Fruit fly (Drosophila melanogaster) whole organism, embryonic: ENCODE data around the gene dyl.

Source experiments
- Asciz ChIP-seq: fragments of 200-800 bp; sonication (Bioruptor generic); optimal IDR thresholded peaks from 2 replicates; lab custom pipeline; 2017; ENCODE audit warnings: missing biosample characterization, mild to moderate bottlenecking, missing genetic modification characterization, missing genetic modification reagents
- Bdp1 ChIP-seq: fragments of 200-800 bp; sonication (Bioruptor generic); optimal IDR thresholded peaks from 3 replicates; lab custom pipeline; 2016; ENCODE audit warnings: missing biosample characterization, missing genetic modification characterization
- Blimp-1 ChIP-seq: fragments of 200-800 bp; sonication (Bioruptor generic); optimal IDR thresholded peaks from 3 replicates; lab custom pipeline; 2018; ENCODE audit warnings: missing biosample characterization, missing genetic modification characterization, mild to moderate bottlenecking, moderate library complexity, missing genetic modification reagents
- CG1024 ChIP-seq: fragments of 200-800 bp; sonication (Bioruptor generic); IDR thresholded peaks from 2 replicates; pipeline ENCODE4 v1.3.6; 2022; ENCODE audit warnings: missing biosample characterization, missing genetic modification characterization
- CG13287 ChIP-seq: fragments of 200-800 bp; sonication (Bioruptor generic); IDR thresholded peaks from 2 replicates; pipeline ENCODE4 v1.3.6; 2022; ENCODE audit warnings: missing biosample characterization, missing genetic modification characterization; ENCODE audit not compliant: partially characterized antibody
- CG13624 ChIP-seq: fragments of 200-800 bp; sonication (Bioruptor generic); optimal IDR thresholded peaks from 2 replicates; lab custom pipeline; 2016; ENCODE audit warnings: missing biosample characterization, missing genetic modification characterization
- CG13775 ChIP-seq: fragments of 200-800 bp; sonication (Bioruptor generic); optimal IDR thresholded peaks from 3 replicates; lab custom pipeline; 2017; ENCODE audit warnings: missing biosample characterization, mild to moderate bottlenecking, missing genetic modification characterization
- CG15011 ChIP-seq: fragments of 200-800 bp; sonication (Bioruptor generic); optimal IDR thresholded peaks from 3 replicates; lab custom pipeline; 2018; ENCODE audit warnings: missing biosample characterization, mild to moderate bottlenecking, missing genetic modification characterization
- CG17361 ChIP-seq: fragments of 200-800 bp; sonication (Bioruptor generic); IDR thresholded peaks from 3 replicates; pipeline ENCODE4 v1.3.6; 2022; ENCODE audit warnings: missing biosample characterization, missing genetic modification characterization
- CG18764 ChIP-seq: fragments of 200-800 bp; sonication (Bioruptor generic); optimal IDR thresholded peaks from 3 replicates; lab custom pipeline; 2016; ENCODE audit warnings: missing biosample characterization, missing genetic modification characterization
- CG2129 ChIP-seq: fragments of 200-800 bp; sonication (Bioruptor generic); IDR thresholded peaks from 2 replicates; pipeline ENCODE4 v1.3.6; 2022; ENCODE audit warnings: missing biosample characterization, missing genetic modification characterization; ENCODE audit not compliant: partially characterized antibody
- CG30020 ChIP-seq: fragments of 200-800 bp; optimal IDR thresholded peaks from 2 replicates; lab custom pipeline; 2019; ENCODE audit warnings: missing biosample characterization, mild to moderate bottlenecking, missing genetic modification characterization, moderate library complexity
- CG31441 ChIP-seq: fragments of 200-800 bp; sonication (Bioruptor generic); IDR thresholded peaks from 2 replicates; pipeline ENCODE4 v1.3.6; 2022; ENCODE audit warnings: missing biosample characterization, missing genetic modification characterization
- CG3407 ChIP-seq: fragments of 200-800 bp; sonication (Bioruptor generic); optimal IDR thresholded peaks from 2 replicates; lab custom pipeline; 2018; ENCODE audit warnings: missing biosample characterization, mild to moderate bottlenecking, missing genetic modification characterization
- CG34224 ChIP-seq: fragments of 200-800 bp; sonication (Bioruptor generic); IDR thresholded peaks from 3 replicates; pipeline ENCODE4 v1.3.6; 2022; ENCODE audit warnings: missing biosample characterization, missing genetic modification characterization; ENCODE audit not compliant: partially characterized antibody
- CG7357 ChIP-seq: fragments of 200-800 bp; sonication (Bioruptor generic); IDR thresholded peaks from 3 replicates; pipeline ENCODE4 v1.3.6; 2022; ENCODE audit warnings: missing biosample characterization, missing genetic modification characterization
- CG7963 ChIP-seq: fragments of 200-800 bp; sonication (Bioruptor generic); IDR thresholded peaks from 3 replicates; pipeline ENCODE4 v1.3.6; 2022; ENCODE audit warnings: missing biosample characterization, missing genetic modification characterization; ENCODE audit not compliant: partially characterized antibody
- CTCF ChIP-seq: fragments of 200-800 bp; sonication (Bioruptor generic); optimal IDR thresholded peaks from 2 replicates; lab custom pipeline; 2017; ENCODE audit warnings: missing biosample characterization, mild to moderate bottlenecking, missing genetic modification characterization, moderate library complexity
- Chrac-16 ChIP-seq: fragments of 200-800 bp; sonication (Bioruptor generic); optimal IDR thresholded peaks from 3 replicates; lab custom pipeline; 2016; ENCODE audit warnings: missing biosample characterization, missing genetic modification characterization
- CoRest ChIP-seq: fragments of 200-800 bp; sonication (Bioruptor generic); optimal IDR thresholded peaks from 3 replicates; lab custom pipeline; 2018; ENCODE audit warnings: missing biosample characterization, mild to moderate bottlenecking, missing genetic modification characterization, moderate library complexity
- CrebB ChIP-seq: fragments of 200-800 bp; sonication (Bioruptor generic); optimal IDR thresholded peaks from 3 replicates; lab custom pipeline; 2018; ENCODE audit warnings: missing biosample characterization, mild to moderate bottlenecking, missing genetic modification characterization
- Doc3 ChIP-seq: fragments of 200-800 bp; sonication (Bioruptor generic); IDR thresholded peaks from 3 replicates; pipeline ENCODE4 v1.3.6; 2022; ENCODE audit warnings: missing biosample characterization, missing genetic modification characterization; ENCODE audit not compliant: partially characterized antibody
- E2f2 ChIP-seq: fragments of 200-800 bp; sonication (Bioruptor generic); IDR thresholded peaks from 2 replicates; pipeline ENCODE4 v1.3.6; 2022; ENCODE audit warnings: missing biosample characterization, missing genetic modification characterization
- Elba2 ChIP-seq: fragments of 200-800 bp; sonication (Bioruptor generic); optimal IDR thresholded peaks from 3 replicates; lab custom pipeline; 2016; ENCODE audit warnings: missing biosample characterization, missing genetic modification characterization
- Hr51 ChIP-seq, 2 experiments: fragments of 200-800 bp; sonication (Bioruptor generic); optimal IDR thresholded peaks; 2 replicates in 1 of 2; 3 replicates in 1 of 2; lab custom pipeline; 2016 to 2018; ENCODE audit warnings: missing biosample characterization in 2 of 2, missing genetic modification characterization in 2 of 2, mild to moderate bottlenecking in 1 of 2, moderate library complexity in 1 of 2
- Lhr ChIP-seq: fragments of 200-800 bp; sonication (Bioruptor generic); optimal IDR thresholded peaks from 3 replicates; lab custom pipeline; 2017; ENCODE audit warnings: mild to moderate bottlenecking, missing biosample characterization, missing genetic modification reagents, missing genetic modification characterization
- Mad ChIP-seq: fragments of 200-800 bp; sonication (Bioruptor generic); optimal IDR thresholded peaks from 2 replicates; lab custom pipeline; 2016; ENCODE audit warnings: missing biosample characterization, missing genetic modification characterization
- NC2β ChIP-seq: fragments of 200-800 bp; sonication (Bioruptor generic); optimal IDR thresholded peaks from 2 replicates; lab custom pipeline; 2016; ENCODE audit warnings: missing biosample characterization, missing genetic modification characterization
- PHDP ChIP-seq: fragments of 200-800 bp; sonication (Bioruptor generic); optimal IDR thresholded peaks from 3 replicates; lab custom pipeline; 2018; ENCODE audit warnings: missing biosample characterization, mild to moderate bottlenecking, missing genetic modification characterization, moderate library complexity
- abd-A ChIP-seq: fragments of 200-800 bp; sonication (Bioruptor generic); optimal IDR thresholded peaks from 3 replicates; lab custom pipeline; 2019; ENCODE audit warnings: missing biosample characterization, mild to moderate bottlenecking, missing genetic modification characterization, moderate library complexity
- amos ChIP-seq: fragments of 200-800 bp; sonication (Bioruptor generic); IDR thresholded peaks from 2 replicates; pipeline ENCODE4 v1.3.6; 2022; ENCODE audit warnings: missing biosample characterization, missing genetic modification characterization; ENCODE audit not compliant: partially characterized antibody
- cg ChIP-seq: fragments of 200-800 bp; sonication (Bioruptor generic); optimal IDR thresholded peaks from 3 replicates; lab custom pipeline; 2019; ENCODE audit warnings: missing biosample characterization, mild to moderate bottlenecking, missing genetic modification characterization, moderate library complexity
- dpn ChIP-seq, 2 experiments: fragments of 200-800 bp; sonication (Bioruptor generic); optimal IDR thresholded peaks; 3 replicates each; lab custom pipeline; 2016; ENCODE audit warnings: missing biosample characterization in 2 of 2, missing genetic modification characterization in 2 of 2
- dysf ChIP-seq: fragments of 200-800 bp; sonication (Bioruptor generic); IDR thresholded peaks from 3 replicates; pipeline ENCODE4 v1.3.6; 2022; ENCODE audit warnings: missing biosample characterization, missing genetic modification characterization
- ewg ChIP-seq: fragments of 200-800 bp; sonication (Bioruptor generic); optimal IDR thresholded peaks from 3 replicates; lab custom pipeline; 2017; ENCODE audit warnings: mild to moderate bottlenecking, missing biosample characterization, missing genetic modification reagents, missing genetic modification characterization
- gcm2 ChIP-seq: fragments of 200-800 bp; sonication (Bioruptor generic); optimal IDR thresholded peaks from 2 replicates; lab custom pipeline; 2016; ENCODE audit warnings: missing biosample characterization, missing genetic modification characterization
- hb ChIP-seq: fragments of 200-800 bp; sonication (Bioruptor generic); IDR thresholded peaks from 3 replicates; pipeline ENCODE4 v1.3.6; 2022; ENCODE audit warnings: missing biosample characterization, missing genetic modification characterization; ENCODE audit not compliant: partially characterized antibody
- knrl ChIP-seq: fragments of 200-800 bp; sonication (Bioruptor generic); IDR thresholded peaks from 3 replicates; pipeline ENCODE4 v1.3.6; 2022; ENCODE audit warnings: missing biosample characterization, missing genetic modification characterization; ENCODE audit not compliant: partially characterized antibody
- lola ChIP-seq, 3 experiments: fragments of >200 bp in 2 of 3; fragments of 200-800 bp in 1 of 3; sonication (Bioruptor generic) in 1 of 3; optimal IDR thresholded peaks; 2 replicates each; lab custom pipeline; 2017 to 2019; ENCODE audit warnings: missing biosample characterization in 3 of 3, missing genetic modification characterization in 3 of 3, mild to moderate bottlenecking in 1 of 3, moderate library complexity in 1 of 3
- onecut ChIP-seq: fragments of 200-800 bp; sonication (Bioruptor generic); IDR thresholded peaks from 2 replicates; pipeline ENCODE4 v1.3.6; 2022; ENCODE audit warnings: missing biosample characterization, missing genetic modification characterization
- row ChIP-seq: fragments of 200-800 bp; sonication (Bioruptor generic); IDR thresholded peaks from 3 replicates; pipeline ENCODE4 v1.3.6; 2022; ENCODE audit warnings: missing biosample characterization, missing genetic modification characterization
- sd ChIP-seq: fragments of 200-800 bp; sonication (Bioruptor generic); optimal IDR thresholded peaks from 3 replicates; lab custom pipeline; 2018; ENCODE audit warnings: missing biosample characterization, mild to moderate bottlenecking, missing genetic modification characterization, moderate library complexity
- sim ChIP-seq: fragments of 200-800 bp; sonication (Bioruptor generic); IDR thresholded peaks from 2 replicates; pipeline ENCODE4 v1.3.6; 2022; ENCODE audit warnings: missing biosample characterization, missing genetic modification characterization
- sqz ChIP-seq: fragments of 200-800 bp; sonication (Bioruptor generic); optimal IDR thresholded peaks from 3 replicates; lab custom pipeline; 2018; ENCODE audit warnings: missing biosample characterization, mild to moderate bottlenecking, missing genetic modification characterization
- toy ChIP-seq: fragments of 200-800 bp; sonication (Bioruptor generic); IDR thresholded peaks from 2 replicates; pipeline ENCODE4 v1.3.6; 2022; ENCODE audit warnings: missing biosample characterization, missing genetic modification characterization
- unc-4 ChIP-seq: fragments of 200-800 bp; sonication (Bioruptor generic); IDR thresholded peaks from 2 replicates; pipeline ENCODE4 v1.3.6; 2022; ENCODE audit warnings: missing biosample characterization, missing genetic modification characterization; ENCODE audit not compliant: partially characterized antibody
- vfl ChIP-seq: fragments of 200-800 bp; sonication (Bioruptor generic); optimal IDR thresholded peaks from 2 replicates; lab custom pipeline; 2016; ENCODE audit warnings: missing biosample characterization, missing genetic modification characterization
- zfh1 ChIP-seq: fragments of 200-800 bp; sonication (Bioruptor generic); IDR thresholded peaks from 3 replicates; pipeline ENCODE4 v1.3.6; 2022; ENCODE audit warnings: missing biosample characterization, missing genetic modification characterization

dyl gene

dm6 chr3L:4263502-4263901 lies 44.0 kb downstream of the dyl start, which contains the start of gene CG1273 (continued):
- TF ChIP-seq CG13624 (GFP tag; lab: Kevin White, UChicago) (no peak), NC2β (GFP tag; lab: Kevin White, UChicago) (no peak), Hr51 (GFP tag; optimal IDR thresholded peaks at IDR 0.05; lab: Kevin White, UChicago) (no peak), toy (GFP tag; lab: Robert Waterston, UW) (no peak), dysf (GFP tag; lab: Robert Waterston, UW) (no peak), Asciz (GFP tag; lab: Kevin White, UChicago) (no peak), CG7357 (GFP tag; lab: Robert Waterston, UW) (no peak), Blimp-1 (GFP tag; lab: Kevin White, UChicago) (peak; percentile 76), CoRest (tag; lab: Kevin White, UChicago) (no peak), gcm2 (GFP tag; lab: Kevin White, UChicago) (no peak), CG3407 (GFP tag; lab: Kevin White, UChicago) (no peak), Elba2 (GFP tag; lab: Kevin White, UChicago) (no peak), CG17361 (GFP tag; lab: Robert Waterston, UW) (no peak), CG13287 (GFP tag; lab: Robert Waterston, UW) (no peak), cg (GFP tag; lab: Kevin White, UChicago) (no peak), CG15011 (GFP tag; lab: Kevin White, UChicago) (no peak)

dm6 chr3L:4262384-4262783 lies 45.1 kb downstream of the dyl start, which contains the start of the genes CG11586 and VhaM9.7-a:
CG11586 (minus strand) TSS chr3L:4262470.
VhaM9.7-a (plus strand) TSS chr3L:4262705.
- peak; percentile 37; the same call in 1 of the 2 replicates for TF ChIP-seq CG2129 (GFP tag; lab: Robert Waterston, UW)
- peak; percentile 73; the same call in 2 of the 3 replicates for TF ChIP-seq Doc3 (GFP tag; lab: Robert Waterston, UW)
- TF ChIP-seq CG1024 = no peak
- TF ChIP-seq zfh1 = peak; percentile 20; the same call in 1 of the 3 replicates
- TF ChIP-seq Bdp1 = no peak
- TF ChIP-seq sd (tag; lab: Kevin White, UChicago) = peak; percentile 21
- peak in 1 of 3 experiments; percentile 11 for TF ChIP-seq lola (GFP tag; optimal IDR thresholded peaks at IDR 0.05; lab: Kevin White, UChicago)
- peak; percentile 71 for TF ChIP-seq CG34224 (GFP tag; lab: Robert Waterston, UW)
- TF ChIP-seq sim (GFP tag; lab: Robert Waterston, UW) = no peak
- TF ChIP-seq Mad (GFP tag; lab: Kevin White, UChicago) = peak; percentile 0
- TF ChIP-seq knrl (GFP tag; lab: Robert Waterston, UW) = peak; percentile 69
- TF ChIP-seq onecut = peak; percentile 100
- peak; percentile 41 for TF ChIP-seq CTCF (GFP tag; lab: Kevin White, UChicago)
- TF ChIP-seq Chrac-16 = peak; percentile 2
- TF ChIP-seq CG13775 (GFP tag; lab: Kevin White, UChicago) = peak; percentile 49
- TF ChIP-seq ewg (GFP tag; lab: Kevin White, UChicago) = peak; percentile 8
- TF ChIP-seq Lhr (GFP tag; lab: Kevin White, UChicago) = peak; percentile 31
- 0 out of 3 replicates have a peak, but pooled peaks have one; percentile 38 for TF ChIP-seq CG7963 (GFP tag; lab: Robert Waterston, UW)
- TF ChIP-seq CG18764 (GFP tag; lab: Kevin White, UChicago) = peak; percentile 2
- peak; percentile 62 for TF ChIP-seq unc-4 (GFP tag; lab: Robert Waterston, UW)
- TF ChIP-seq hb (GFP tag; lab: Robert Waterston, UW) = 0 out of 3 replicates have a peak, but pooled peaks have one; percentile 56
- TF ChIP-seq dpn (GFP tag; optimal IDR thresholded peaks at IDR 0.05; lab: Kevin White, UChicago) = peak in 1 of 2 experiments; percentile 14
- TF ChIP-seq vfl (GFP tag; lab: Kevin White, UChicago) = no peak
- peak; percentile 51 for TF ChIP-seq row
- TF ChIP-seq CG31441 (GFP tag; lab: Robert Waterston, UW) = 0 out of 2 replicates have a peak, but pooled peaks have one; percentile 22
- TF ChIP-seq CrebB (tag; lab: Kevin White, UChicago) = no peak
- TF ChIP-seq sqz = peak; percentile 43
- peak; percentile 34 for TF ChIP-seq CG30020 (tag; lab: Kevin White, UChicago)
- TF ChIP-seq amos (GFP tag; lab: Robert Waterston, UW) = peak; percentile 41; the same call in 1 of the 2 replicates
- peak; percentile 21 for TF ChIP-seq abd-A (tag; lab: Kevin White, UChicago)
- peak; percentile 60 for TF ChIP-seq E2f2 (GFP tag; lab: Robert Waterston, UW)
- peak; percentile 15 for TF ChIP-seq PHDP
